Fruit fly (Drosophila melanogaster): ENCODE measurements around the gene CG17328.

Gene CG17328

DNA sequence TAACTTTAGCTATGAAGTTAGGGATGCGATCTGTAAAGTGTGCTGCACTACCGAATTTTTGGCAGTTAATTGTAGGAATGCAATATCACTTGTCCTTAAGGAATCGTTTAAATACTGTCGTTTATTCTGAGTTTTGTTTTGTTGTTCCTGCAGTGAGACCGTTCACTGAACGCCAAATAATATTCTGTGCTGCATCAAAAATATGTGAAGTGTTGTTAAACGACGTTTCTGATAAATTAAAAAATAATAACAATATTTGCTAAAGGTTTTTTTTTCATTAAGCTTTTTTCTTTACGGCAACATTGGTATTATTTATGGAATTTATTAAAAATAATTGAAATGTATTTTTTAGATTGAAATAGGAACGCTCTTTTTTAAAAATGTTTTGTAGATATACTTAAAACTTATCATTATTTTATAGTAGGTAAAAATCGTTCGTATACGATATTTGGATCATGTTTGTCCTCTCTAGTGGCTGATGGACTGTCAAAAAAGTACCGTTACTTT is 3.1 kb downstream of the CG17328 start, which contains the start of gene GMF (continued):
- TF ChIP-seq CG12391 (tag; optimal IDR thresholded peaks at IDR 0.05): peak; percentile 78
- no peak for TF ChIP-seq CG12744 (GFP tag; optimal IDR thresholded peaks at IDR 0.05)
- TF ChIP-seq CG9437 (GFP tag; optimal IDR thresholded peaks at IDR 0.05): no peak
- TF ChIP-seq CG2116 (GFP tag; optimal IDR thresholded peaks at IDR 0.05): peak; percentile 62
- no peak for TF ChIP-seq Dip2 (GFP tag; IDR thresholded peaks at IDR 0.05)
- no peak for TF ChIP-seq cg (GFP tag; optimal IDR thresholded peaks at IDR 0.05)
- no peak for TF ChIP-seq CG11560 (tag; IDR thresholded peaks at IDR 0.05)
- TF ChIP-seq CG3281 (GFP tag; optimal IDR thresholded peaks at IDR 0.05): peak; percentile 6
- peak; percentile 62 for TF ChIP-seq zen (tag; optimal IDR thresholded peaks at IDR 0.05)
- peak; percentile 21; the same call in 1 of the 2 replicates for TF ChIP-seq unc-4 (GFP tag; IDR thresholded peaks at IDR 0.05; ENCODE audit: partially characterized antibody)
- TF ChIP-seq CG30020 (tag; optimal IDR thresholded peaks at IDR 0.05): peak; percentile 39
- peak; percentile 38 for TF ChIP-seq CG17829 (tag; optimal IDR thresholded peaks at IDR 0.05)
- peak; percentile 44; the same call in 1 of the 2 replicates for TF ChIP-seq Scr (GFP tag; IDR thresholded peaks at IDR 0.05; ENCODE audit: partially characterized antibody)
- TF ChIP-seq Asciz (GFP tag; optimal IDR thresholded peaks at IDR 0.05): peak; percentile 26
- TF ChIP-seq CG34224 (GFP tag; IDR thresholded peaks at IDR 0.05; ENCODE audit: partially characterized antibody): no peak
- no peak for TF ChIP-seq cas (GFP tag; IDR thresholded peaks at IDR 0.05)
- peak; percentile 38 for TF ChIP-seq lbe (GFP tag; optimal IDR thresholded peaks at IDR 0.05)
- no peak for TF ChIP-seq btn (GFP tag; optimal IDR thresholded peaks at IDR 0.05)
- no peak for TF ChIP-seq repo (GFP tag; optimal IDR thresholded peaks at IDR 0.05)
- no peak for TF ChIP-seq CG4854 (GFP tag; optimal IDR thresholded peaks at IDR 0.05)
- TF ChIP-seq sug (tag; optimal IDR thresholded peaks at IDR 0.05): peak; percentile 43
- no peak for TF ChIP-seq mam (GFP tag; optimal IDR thresholded peaks at IDR 0.05)
- no peak for TF ChIP-seq CG11085 (GFP tag; IDR thresholded peaks at IDR 0.05)
- TF ChIP-seq Lhr (GFP tag; optimal IDR thresholded peaks at IDR 0.05): peak; percentile 53
- TF ChIP-seq B-H2 (GFP tag; optimal IDR thresholded peaks at IDR 0.05): peak; percentile 62
- TF ChIP-seq CG8924 (tag; optimal IDR thresholded peaks at IDR 0.05): peak; percentile 62
- TF ChIP-seq CG15073 (GFP tag; optimal IDR thresholded peaks at IDR 0.05): no peak
- no peak for TF ChIP-seq Hr51 (GFP tag; optimal IDR thresholded peaks at IDR 0.05)
- peak; percentile 64 for TF ChIP-seq CG4617 (GFP tag; optimal IDR thresholded peaks at IDR 0.05; ENCODE audit: borderline replicate concordance)
- TF ChIP-seq Ptx1 (GFP tag; IDR thresholded peaks at IDR 0.05): 0 out of 2 replicates have a peak, but pooled peaks have one; percentile 25
- TF ChIP-seq Hey (tag; optimal IDR thresholded peaks at IDR 0.05): no peak
- peak; percentile 40 for TF ChIP-seq unpg (GFP tag; optimal IDR thresholded peaks at IDR 0.05)
- peak; percentile 57 for TF ChIP-seq sd (tag; optimal IDR thresholded peaks at IDR 0.05)
- no peak for TF ChIP-seq sc (optimal IDR thresholded peaks at IDR 0.05)
- TF ChIP-seq sc (GFP tag; optimal IDR thresholded peaks at IDR 0.05): no peak
- TF ChIP-seq Dp (GFP tag; optimal IDR thresholded peaks at IDR 0.05): peak; percentile 13
- TF ChIP-seq so (GFP tag; IDR thresholded peaks at IDR 0.05): no peak
- no peak for TF ChIP-seq Hmr (GFP tag; optimal IDR thresholded peaks at IDR 0.05)
- no peak for TF ChIP-seq sqz (GFP tag; optimal IDR thresholded peaks at IDR 0.05)
- peak; percentile 73 for TF ChIP-seq D19B (GFP tag; optimal IDR thresholded peaks at IDR 0.05)
- TF ChIP-seq chm (GFP tag; IDR thresholded peaks at IDR 0.05): no peak
- TF ChIP-seq CG10321 (GFP tag; IDR thresholded peaks at IDR 0.05): no peak
- TF ChIP-seq Dbx (GFP tag; IDR thresholded peaks at IDR 0.05): 0 out of 3 replicates have a peak, but pooled peaks have one; percentile 11
- TF ChIP-seq gce (GFP tag; IDR thresholded peaks at IDR 0.05): no peak
- TF ChIP-seq CG6254 (GFP tag; optimal IDR thresholded peaks at IDR 0.05): no peak
- no peak for TF ChIP-seq jumu (GFP tag; optimal IDR thresholded peaks at IDR 0.05)
- TF ChIP-seq zfh2 (GFP tag; optimal IDR thresholded peaks at IDR 0.05): peak; percentile 23
- TF ChIP-seq sim (GFP tag; IDR thresholded peaks at IDR 0.05): no peak
- TF ChIP-seq CG1603 (tag; optimal IDR thresholded peaks at IDR 0.05): no peak
- no peak for TF ChIP-seq CG17568 (GFP tag; optimal IDR thresholded peaks at IDR 0.05)

Measured in whole organism, embryonic.